Fruit fly (Drosophila melanogaster) whole organism, embryonic: Measurements from ENCODE around the gene CG5973.

ENCODE experiments used
- Bteb2 ChIP-seq: fragments of 200-800 bp; sonication (Bioruptor generic); optimal IDR thresholded peaks from 2 replicates; lab custom pipeline; 2016; ENCODE audit warnings: missing biosample characterization, missing genetic modification characterization
- CG1024 ChIP-seq: fragments of 200-800 bp; sonication (Bioruptor generic); IDR thresholded peaks from 2 replicates; pipeline ENCODE4 v1.3.6; 2022; ENCODE audit warnings: missing biosample characterization, missing genetic modification characterization
- CG10274 ChIP-seq: fragments of 200-800 bp; sonication (Bioruptor generic); optimal IDR thresholded peaks from 3 replicates; lab custom pipeline; 2017; ENCODE audit warnings: missing biosample characterization, mild to moderate bottlenecking, missing genetic modification characterization
- CG10366 ChIP-seq: fragments of 200-800 bp; sonication (Bioruptor generic); IDR thresholded peaks from 2 replicates; pipeline ENCODE4 v1.3.6; 2022; ENCODE audit warnings: missing biosample characterization, missing genetic modification characterization
- CG10543 ChIP-seq: fragments of 200-800 bp; sonication (Bioruptor generic); optimal IDR thresholded peaks from 3 replicates; lab custom pipeline; 2017; ENCODE audit warnings: missing biosample characterization, mild to moderate bottlenecking, missing genetic modification characterization, moderate library complexity
- CG11085 ChIP-seq: fragments of 200-800 bp; sonication (Bioruptor generic); IDR thresholded peaks from 2 replicates; pipeline ENCODE4 v1.3.6; 2022; ENCODE audit warnings: missing biosample characterization, missing genetic modification characterization
- CG1603 ChIP-seq: fragments of 200-800 bp; sonication (Bioruptor generic); optimal IDR thresholded peaks from 2 replicates; lab custom pipeline; 2019; ENCODE audit warnings: missing biosample characterization, mild to moderate bottlenecking, missing genetic modification characterization, moderate library complexity
- CG17385 ChIP-seq: fragments of 200-800 bp; sonication (Bioruptor generic); optimal IDR thresholded peaks from 3 replicates; lab custom pipeline; 2018; ENCODE audit warnings: missing biosample characterization, mild to moderate bottlenecking, missing genetic modification characterization
- CG18262 ChIP-seq: fragments of 200-800 bp; optimal IDR thresholded peaks from 3 replicates; lab custom pipeline; 2019; ENCODE audit warnings: missing biosample characterization, mild to moderate bottlenecking, missing genetic modification characterization, moderate library complexity
- CG18764 ChIP-seq: fragments of 200-800 bp; sonication (Bioruptor generic); optimal IDR thresholded peaks from 3 replicates; lab custom pipeline; 2016; ENCODE audit warnings: missing biosample characterization, missing genetic modification characterization
- CG2202 ChIP-seq: fragments of 200-800 bp; sonication (Bioruptor generic); optimal IDR thresholded peaks from 2 replicates; lab custom pipeline; 2018; ENCODE audit warnings: missing biosample characterization, mild to moderate bottlenecking, missing genetic modification characterization
- CG32767 ChIP-seq: fragments of 200-800 bp; sonication (Bioruptor generic); IDR thresholded peaks from 2 replicates; pipeline ENCODE4 v1.3.6; 2022; ENCODE audit warnings: missing biosample characterization, missing genetic modification characterization
- CG32772 ChIP-seq: fragments of 200-800 bp; sonication (Bioruptor generic); IDR thresholded peaks from 2 replicates; pipeline ENCODE4 v1.3.6; 2022; ENCODE audit warnings: missing biosample characterization, missing genetic modification characterization
- CG3407 ChIP-seq: fragments of 200-800 bp; sonication (Bioruptor generic); optimal IDR thresholded peaks from 2 replicates; lab custom pipeline; 2018; ENCODE audit warnings: missing biosample characterization, mild to moderate bottlenecking, missing genetic modification characterization
- CG3726 ChIP-seq: fragments of 200-800 bp; sonication (Bioruptor generic); IDR thresholded peaks from 3 replicates; pipeline ENCODE4, ENCODE4 v1.3.6; 2022; ENCODE audit warnings: missing biosample characterization, missing genetic modification characterization
- CG3847 ChIP-seq: fragments of 200-800 bp; sonication (Bioruptor generic); IDR thresholded peaks from 2 replicates; pipeline ENCODE4 v1.3.6; 2022; ENCODE audit warnings: missing biosample characterization, missing genetic modification characterization
- CG8089 ChIP-seq: fragments of 200-800 bp; sonication (Bioruptor generic); optimal IDR thresholded peaks from 3 replicates; lab custom pipeline; 2016; ENCODE audit warnings: missing biosample characterization, missing genetic modification characterization
- CG8765 ChIP-seq: fragments of 200-800 bp; sonication (Bioruptor generic); IDR thresholded peaks from 2 replicates; pipeline ENCODE4 v1.3.6; 2022; ENCODE audit warnings: missing biosample characterization, missing genetic modification characterization
- CG8944 ChIP-seq: fragments of 200-800 bp; sonication (Bioruptor generic); optimal IDR thresholded peaks from 3 replicates; lab custom pipeline; 2016; ENCODE audit warnings: missing biosample characterization, missing genetic modification characterization
- CG9437 ChIP-seq: fragments of 200-800 bp; sonication (Bioruptor generic); optimal IDR thresholded peaks from 2 replicates; lab custom pipeline; 2018; ENCODE audit warnings: missing biosample characterization, mild to moderate bottlenecking, missing genetic modification characterization
- Dad ChIP-seq: fragments of 200-800 bp; sonication (Bioruptor generic); optimal IDR thresholded peaks from 3 replicates; lab custom pipeline; 2016; ENCODE audit warnings: missing biosample characterization, missing genetic modification characterization
- Dp ChIP-seq: fragments of 200-800 bp; sonication (Bioruptor generic); optimal IDR thresholded peaks from 2 replicates; lab custom pipeline; 2018; ENCODE audit warnings: missing biosample characterization, mild to moderate bottlenecking, missing genetic modification characterization, moderate library complexity
- Drgx ChIP-seq: fragments of 200-800 bp; sonication (Bioruptor generic); IDR thresholded peaks from 2 replicates; pipeline ENCODE4 v1.3.6; 2022; ENCODE audit warnings: missing biosample characterization, missing genetic modification characterization
- H15 ChIP-seq: fragments of 200-800 bp; sonication (Bioruptor generic); IDR thresholded peaks from 3 replicates; pipeline ENCODE4 v1.3.6; 2022; ENCODE audit warnings: missing biosample characterization, missing genetic modification characterization
- HLH3B ChIP-seq: fragments of 200-800 bp; sonication (Bioruptor generic); IDR thresholded peaks from 2 replicates; pipeline ENCODE4 v1.3.6; 2022; ENCODE audit warnings: missing biosample characterization, missing genetic modification characterization
- Hr78 ChIP-seq, 2 experiments: fragments of 200-800 bp in 1 of 2; fragments of >200 bp in 1 of 2; sonication (Bioruptor generic) in 1 of 2; optimal IDR thresholded peaks; 2 replicates each; lab custom pipeline; 2017 to 2019; ENCODE audit warnings: missing biosample characterization in 2 of 2, missing genetic modification characterization in 2 of 2, mild to moderate bottlenecking in 1 of 2, moderate library complexity in 1 of 2
- MTF-1 ChIP-seq: fragments of 200-800 bp; sonication (Bioruptor generic); optimal IDR thresholded peaks from 2 replicates; lab custom pipeline; 2018; ENCODE audit warnings: missing biosample characterization, mild to moderate bottlenecking, missing genetic modification characterization, borderline replicate concordance
- Rfx ChIP-seq: fragments of 200-800 bp; sonication (Bioruptor generic); IDR thresholded peaks from 2 replicates; pipeline ENCODE4 v1.3.6; 2022; ENCODE audit warnings: missing biosample characterization, missing genetic modification characterization
- Trl ChIP-seq, 3 experiments: fragments of >200 bp in 2 of 3; fragments of 200-800 bp in 1 of 3; sonication (Bioruptor generic) in 1 of 3; optimal IDR thresholded peaks; 2 replicates in 1 of 3; 3 replicates in 2 of 3; lab custom pipeline; 2016 to 2017; ENCODE audit warnings: missing biosample characterization in 1 of 3, missing genetic modification characterization in 1 of 3
- Usf ChIP-seq: fragments of 200-800 bp; sonication (Bioruptor generic); optimal IDR thresholded peaks from 2 replicates; lab custom pipeline; 2017; ENCODE audit warnings: missing genotype, missing biosample characterization, missing genetic modification characterization
- ash1 ChIP-seq: fragments of 200-800 bp; sonication (Bioruptor generic); optimal IDR thresholded peaks from 2 replicates; lab custom pipeline; 2018; ENCODE audit warnings: missing biosample characterization, mild to moderate bottlenecking, missing genetic modification characterization
- cg ChIP-seq: fragments of 200-800 bp; sonication (Bioruptor generic); optimal IDR thresholded peaks from 3 replicates; lab custom pipeline; 2019; ENCODE audit warnings: missing biosample characterization, mild to moderate bottlenecking, missing genetic modification characterization, moderate library complexity
- chm ChIP-seq: fragments of 200-800 bp; sonication (Bioruptor generic); IDR thresholded peaks from 2 replicates; pipeline ENCODE4 v1.3.6; 2022; ENCODE audit warnings: missing biosample characterization, missing genetic modification characterization
- corto ChIP-seq: fragments of 200-800 bp; sonication (Bioruptor generic); optimal IDR thresholded peaks from 2 replicates; lab custom pipeline; 2016; ENCODE audit warnings: missing biosample characterization, mild to moderate bottlenecking, missing genetic modification characterization, moderate library complexity
- crc ChIP-seq: fragments of 200-800 bp; sonication (Bioruptor generic); optimal IDR thresholded peaks from 2 replicates; lab custom pipeline; 2016; ENCODE audit warnings: missing biosample characterization, missing genetic modification characterization
- crol ChIP-seq: fragments of 200-800 bp; sonication (Bioruptor generic); IDR thresholded peaks from 2 replicates; pipeline ENCODE4 v1.3.6; 2022; ENCODE audit warnings: missing biosample characterization, missing genetic modification characterization
- exex ChIP-seq: fragments of 200-800 bp; sonication (Bioruptor generic); optimal IDR thresholded peaks from 4 replicates; lab custom pipeline; 2018; ENCODE audit warnings: missing biosample characterization, mild to moderate bottlenecking, missing genetic modification characterization, moderate library complexity
- fd96Cb ChIP-seq: fragments of 200-800 bp; sonication (Bioruptor generic); optimal IDR thresholded peaks from 2 replicates; lab custom pipeline; 2018; ENCODE audit warnings: missing biosample characterization, mild to moderate bottlenecking, missing genetic modification characterization, moderate library complexity
- gsb ChIP-seq: fragments of 200-800 bp; sonication (Bioruptor generic); IDR thresholded peaks from 2 replicates; pipeline ENCODE4 v1.3.6; 2022; ENCODE audit warnings: missing biosample characterization, missing genetic modification characterization
- hb ChIP-seq: fragments of 200-800 bp; sonication (Bioruptor generic); IDR thresholded peaks from 3 replicates; pipeline ENCODE4 v1.3.6; 2022; ENCODE audit warnings: missing biosample characterization, missing genetic modification characterization; ENCODE audit not compliant: partially characterized antibody
- lmd ChIP-seq: fragments of 200-800 bp; sonication (Bioruptor generic); IDR thresholded peaks from 2 replicates; pipeline ENCODE4 v1.3.6; 2022; ENCODE audit warnings: missing biosample characterization, missing genetic modification characterization
- pan ChIP-seq, 4 experiments: fragments of >200 bp in 3 of 4; fragments of 200-800 bp in 1 of 4; sonication (Bioruptor generic) in 1 of 4; optimal IDR thresholded peaks in 3 of 4; IDR thresholded peaks in 1 of 4; 2 replicates each; pipeline versions ENCODE4 v1.3.6 to Lab custom; 2017 to 2022; ENCODE audit warnings: missing biosample characterization in 2 of 4, missing genetic modification characterization in 2 of 4, mixed read lengths in 1 of 4
- rib ChIP-seq: fragments of 200-800 bp; sonication (Bioruptor generic); IDR thresholded peaks from 2 replicates; pipeline ENCODE4 v1.3.6; 2022; ENCODE audit warnings: missing biosample characterization, missing genetic modification characterization
- sisA ChIP-seq: fragments of 200-800 bp; sonication (Bioruptor generic); IDR thresholded peaks from 2 replicates; pipeline ENCODE4 v1.3.6; 2022; ENCODE audit warnings: missing biosample characterization, missing genetic modification characterization
- tap ChIP-seq: fragments of 200-800 bp; optimal IDR thresholded peaks from 3 replicates; lab custom pipeline; 2019; ENCODE audit warnings: missing biosample characterization, mild to moderate bottlenecking, missing genetic modification characterization, moderate library complexity
- zen ChIP-seq: fragments of 200-800 bp; sonication (Bioruptor generic); optimal IDR thresholded peaks from 3 replicates; lab custom pipeline; 2018; ENCODE audit warnings: missing biosample characterization, mild to moderate bottlenecking, missing genetic modification characterization, moderate library complexity

CG5973 gene

DNA sequence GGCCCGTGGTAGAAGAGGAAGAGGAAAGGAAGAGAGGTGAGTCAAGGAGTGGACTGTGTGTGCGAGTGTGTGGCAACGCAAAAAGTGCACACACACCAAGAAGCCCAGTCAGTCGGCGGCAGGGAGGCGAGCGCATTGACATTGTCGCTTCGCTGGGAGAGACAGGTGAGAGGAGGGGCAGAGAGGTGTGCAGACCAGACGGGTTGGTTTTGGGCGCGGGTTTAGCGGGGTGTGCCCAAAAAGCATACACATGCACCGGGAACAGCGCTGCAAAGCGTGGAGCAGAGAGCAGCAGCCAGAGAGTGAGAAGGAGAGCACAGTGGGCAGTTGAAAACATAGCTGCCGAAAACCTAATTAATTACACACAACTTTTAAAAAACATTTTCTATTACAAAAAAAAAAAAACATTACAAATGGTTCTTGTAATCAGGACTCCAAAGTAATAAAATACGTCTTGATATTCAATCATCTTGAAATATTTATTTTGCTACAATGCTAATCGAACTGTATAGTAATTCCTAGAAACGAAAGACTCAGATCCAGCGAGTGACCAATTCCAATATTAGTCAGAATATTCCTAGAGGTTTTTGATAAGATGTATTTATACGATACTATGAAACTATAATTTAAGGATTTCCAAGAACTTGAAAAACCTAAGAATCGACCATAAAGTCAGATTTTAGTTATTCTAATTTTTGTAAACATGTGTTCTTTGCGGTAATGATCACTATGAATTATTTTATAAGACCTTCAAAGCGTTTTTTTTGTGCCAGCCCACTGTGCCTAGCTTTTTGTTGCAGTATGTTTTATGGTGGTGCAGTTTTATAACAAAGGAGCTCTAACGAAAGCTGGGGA lies 14.6 kb upstream of the CG5973 start (continued):
- TF ChIP-seq Trl (optimal IDR thresholded peaks at IDR 0.05; lab: Kevin White, UChicago) = peak in 1 of 2 experiments; percentile 47
- TF ChIP-seq Trl (GFP tag; optimal IDR thresholded peaks at IDR 0.05; lab: Kevin White, UChicago) = no peak
- no peak for TF ChIP-seq crc
- no peak for TF ChIP-seq Hr78 (GFP tag; optimal IDR thresholded peaks at IDR 0.05; lab: Kevin White, UChicago)
- peak; percentile 55 for TF ChIP-seq cg
- no peak for TF ChIP-seq chm
- TF ChIP-seq CG8089 (GFP tag; lab: Kevin White, UChicago) = no peak
- TF ChIP-seq Drgx (GFP tag; lab: Robert Waterston, UW) = peak; percentile 65
- TF ChIP-seq CG3407 (GFP tag; lab: Kevin White, UChicago) = peak; percentile 3
- TF ChIP-seq CG9437 (GFP tag; lab: Kevin White, UChicago) = peak; percentile 21
- TF ChIP-seq CG18262 (tag; lab: Kevin White, UChicago) = peak; percentile 34
- TF ChIP-seq sisA (GFP tag; lab: Robert Waterston, UW) = no peak
- TF ChIP-seq Usf (GFP tag; lab: Kevin White, UChicago) = no peak

DNA sequence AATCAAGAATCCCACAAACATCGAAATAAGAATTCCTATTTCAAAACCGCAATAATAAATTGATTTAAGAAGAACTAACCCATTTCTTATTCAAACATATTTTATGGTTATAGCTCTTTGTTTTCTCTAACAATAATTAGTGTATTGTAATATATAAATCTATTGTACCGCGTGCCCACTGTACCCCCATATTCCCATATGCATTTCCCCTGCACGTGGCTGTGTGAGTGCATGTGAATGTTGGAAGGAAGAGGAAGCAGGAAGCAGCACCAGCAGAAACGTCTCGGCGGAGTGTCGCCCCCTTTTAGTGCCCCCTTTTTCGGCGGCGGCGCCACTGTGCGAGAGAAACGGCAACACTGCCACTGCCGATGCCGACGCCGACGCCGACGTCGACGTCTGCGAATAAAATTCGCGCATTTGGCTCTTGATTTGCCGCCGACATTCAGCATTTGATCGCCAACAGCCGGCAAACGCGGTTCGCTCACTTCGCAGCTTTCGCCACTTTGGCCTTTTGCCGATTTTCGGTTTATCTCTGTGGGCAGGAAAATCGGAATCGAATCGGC lies 13.9 kb upstream of the CG5973 start:
- peak; percentile 9; the same call in 1 of the 2 replicates for TF ChIP-seq CG8765
- no peak for TF ChIP-seq tap (tag; lab: Kevin White, UChicago)
- TF ChIP-seq hb (GFP tag; lab: Robert Waterston, UW) = no peak; the same call in 2 of the 3 replicates
- no peak for TF ChIP-seq H15 (GFP tag; lab: Robert Waterston, UW)
- TF ChIP-seq HLH3B (GFP tag; lab: Robert Waterston, UW) = peak; percentile 51; the same call in 1 of the 2 replicates
- TF ChIP-seq CG2202 (tag; lab: Kevin White, UChicago) = peak; percentile 5
- TF ChIP-seq MTF-1 (GFP tag; lab: Kevin White, UChicago) = no peak
- no peak for TF ChIP-seq crol (GFP tag; lab: Robert Waterston, UW)
- TF ChIP-seq Bteb2 (GFP tag; lab: Kevin White, UChicago) = no peak
- TF ChIP-seq gsb (GFP tag; lab: Robert Waterston, UW) = 0 out of 2 replicates have a peak, but pooled peaks have one; percentile 36
- TF ChIP-seq CG3407 (GFP tag; lab: Kevin White, UChicago) = no peak
- no peak for TF ChIP-seq CG3726 (GFP tag; lab: Robert Waterston, UW)
- no peak for TF ChIP-seq CG18764 (GFP tag; lab: Kevin White, UChicago)
- TF ChIP-seq Rfx (GFP tag; lab: Robert Waterston, UW) = peak; percentile 65
- peak; percentile 28 for TF ChIP-seq fd96Cb (tag; lab: Kevin White, UChicago)
- peak; percentile 33 for TF ChIP-seq CG8944 (GFP tag; lab: Kevin White, UChicago)
- peak; percentile 34 for TF ChIP-seq CG1603
- no peak for TF ChIP-seq ash1
- peak; percentile 69 for TF ChIP-seq corto (GFP tag; lab: Kevin White, UChicago)
- peak; percentile 12; the same call in 1 of the 2 replicates for TF ChIP-seq CG10366 (GFP tag; lab: Robert Waterston, UW)
- TF ChIP-seq CG3847 (GFP tag; lab: Robert Waterston, UW) = 0 out of 2 replicates have a peak, but pooled peaks have one; percentile 8
- TF ChIP-seq CG1024 = 0 out of 2 replicates have a peak, but pooled peaks have one; percentile 30
- TF ChIP-seq exex (tag; lab: Kevin White, UChicago) = peak; percentile 5
- TF ChIP-seq CG17385 (GFP tag; lab: Kevin White, UChicago) = peak; percentile 72
- no peak for TF ChIP-seq pan (optimal IDR thresholded peaks at IDR 0.05; lab: Kevin White, UChicago)
- TF ChIP-seq pan (GFP tag; optimal IDR thresholded peaks at IDR 0.05 in 1 of 2, IDR thresholded peaks at IDR 0.05 in 1 of 2) = peak in 1 of 2 experiments; percentile 26
- TF ChIP-seq CG32772 (GFP tag; lab: Robert Waterston, UW) = peak; percentile 54
- no peak for TF ChIP-seq Dp
- no peak for TF ChIP-seq CG10543 (GFP tag; lab: Kevin White, UChicago)
- TF ChIP-seq CG11085 (GFP tag; lab: Robert Waterston, UW) = no peak
- peak; percentile 27 for TF ChIP-seq Dad (GFP tag; lab: Kevin White, UChicago)
- no peak for TF ChIP-seq zen (tag; lab: Kevin White, UChicago)
- TF ChIP-seq lmd (GFP tag; lab: Robert Waterston, UW) = peak; percentile 38; the same call in 1 of the 2 replicates
- TF ChIP-seq CG10274 = no peak
- peak; percentile 94 for TF ChIP-seq rib
- TF ChIP-seq CG32767 = peak; percentile 45; the same call in 1 of the 2 replicates
